Worm (Caenorhabditis elegans): ENCODE data around the gene srsx-12.

srsx-12 gene

ce11 chrV:4987097-4987496, 6.3 kb upstream of the srsx-12 start, which contains the start of gene ncx-8:
Gene ncx-8, minus strand, starts transcription at chrV:4987197.
- no peak for TF ChIP-seq lsy-2 (tag; optimal IDR thresholded peaks at IDR 0.05)
- TF ChIP-seq sem-2 (GFP tag; optimal IDR thresholded peaks at IDR 0.05): no peak
- TF ChIP-seq nhr-12 (tag; optimal IDR thresholded peaks at IDR 0.05): no peak
- TF ChIP-seq drap-1 (GFP tag; optimal IDR thresholded peaks at IDR 0.05): no peak
- no peak for TF ChIP-seq unc-39 (tag; optimal IDR thresholded peaks at IDR 0.05)
- TF ChIP-seq mep-1 (tag; optimal IDR thresholded peaks at IDR 0.05): no peak
- no peak for TF ChIP-seq nhr-76 (tag; optimal IDR thresholded peaks at IDR 0.05)
- TF ChIP-seq lin-13 (tag; optimal IDR thresholded peaks at IDR 0.05): no peak
- TF ChIP-seq elt-1 (tag; optimal IDR thresholded peaks at IDR 0.05; ENCODE audit: borderline replicate concordance, insufficient read depth): no peak
- TF ChIP-seq flh-1 (GFP tag; optimal IDR thresholded peaks at IDR 0.05): no peak
- TF ChIP-seq snpc-4 (tag; optimal IDR thresholded peaks at IDR 0.05): no peak
- TF ChIP-seq cnd-1 (tag; optimal IDR thresholded peaks at IDR 0.05): no peak
- TF ChIP-seq ceh-43 (GFP tag; optimal IDR thresholded peaks at IDR 0.05): no peak
- TF ChIP-seq zip-8 (tag; optimal IDR thresholded peaks at IDR 0.05): no peak
- no peak for TF ChIP-seq ceh-39 (tag; optimal IDR thresholded peaks at IDR 0.05)

ce11 chrV:4983091-4983490, 2.3 kb upstream of the srsx-12 start, which contains the start of gene srsx-13:
Gene srsx-13, minus strand, starts transcription at chrV:4983191.
- TF ChIP-seq zip-8 (tag; optimal IDR thresholded peaks at IDR 0.05) (no peak), lsy-2 (tag; optimal IDR thresholded peaks at IDR 0.05) (no peak), snpc-4 (tag; optimal IDR thresholded peaks at IDR 0.05) (no peak), unc-120 (tag; optimal IDR thresholded peaks at IDR 0.05; ENCODE audit: poor library complexity, severe bottlenecking) (no peak), flh-1 (GFP tag; optimal IDR thresholded peaks at IDR 0.05) (no peak), blmp-1 (tag; optimal IDR thresholded peaks at IDR 0.05) (no peak), sptf-1 (tag; optimal IDR thresholded peaks at IDR 0.05) (no peak), ceh-43 (GFP tag; optimal IDR thresholded peaks at IDR 0.05) (no peak), elt-1 (tag; optimal IDR thresholded peaks at IDR 0.05; ENCODE audit: borderline replicate concordance, insufficient read depth) (no peak), M03D4.4 (tag; optimal IDR thresholded peaks at IDR 0.05) (no peak), mab-5 (tag; optimal IDR thresholded peaks at IDR 0.05) (no peak), bed-3 (GFP tag; optimal IDR thresholded peaks at IDR 0.05) (no peak), lin-32 (GFP tag; optimal IDR thresholded peaks at IDR 0.05) (no peak)

- TF ChIP-seq elt-3 (tag; optimal IDR thresholded peaks at IDR 0.05): no peak
Measured at ce11 chrV:4980094-4980493, 679 bp downstream of the srsx-12 start.

ce11 chrV:4979060-4979459, 1.7 kb downstream of the srsx-12 start, which contains the start of gene srsx-11:
Gene srsx-11, minus strand, starts transcription at chrV:4979160.
- no peak for TF ChIP-seq unc-39 (tag; optimal IDR thresholded peaks at IDR 0.05)
- TF ChIP-seq ceh-43 (GFP tag; optimal IDR thresholded peaks at IDR 0.05): no peak
- TF ChIP-seq blmp-1 (tag; optimal IDR thresholded peaks at IDR 0.05): no peak
- TF ChIP-seq nhr-237 (tag; optimal IDR thresholded peaks at IDR 0.05): no peak
- no peak for TF ChIP-seq tbx-8 (GFP tag; optimal IDR thresholded peaks at IDR 0.05)
- TF ChIP-seq lin-32 (GFP tag; optimal IDR thresholded peaks at IDR 0.05): no peak
- no peak for TF ChIP-seq mls-2 (tag; optimal IDR thresholded peaks at IDR 0.05)
- TF ChIP-seq zip-8 (tag; optimal IDR thresholded peaks at IDR 0.05): no peak
- no peak for TF ChIP-seq nhr-76 (tag; optimal IDR thresholded peaks at IDR 0.05)
- TF ChIP-seq elt-1 (tag; optimal IDR thresholded peaks at IDR 0.05; ENCODE audit: borderline replicate concordance, insufficient read depth): no peak
- TF ChIP-seq unc-62 (GFP tag; optimal IDR thresholded peaks at IDR 0.05): no peak
- no peak for TF ChIP-seq lin-13 (tag; optimal IDR thresholded peaks at IDR 0.05)
- TF ChIP-seq mab-5 (tag; optimal IDR thresholded peaks at IDR 0.05): no peak
- no peak for TF ChIP-seq lsy-2 (tag; optimal IDR thresholded peaks at IDR 0.05)
- no peak for TF ChIP-seq sptf-1 (tag; optimal IDR thresholded peaks at IDR 0.05)
- no peak for TF ChIP-seq flh-1 (GFP tag; optimal IDR thresholded peaks at IDR 0.05)

ce11 chrV:4977539-4977938, 3.2 kb downstream of the srsx-12 start:
- TF ChIP-seq unc-39 (tag; optimal IDR thresholded peaks at IDR 0.05) (no peak), nhr-237 (tag; optimal IDR thresholded peaks at IDR 0.05) (no peak), drap-1 (GFP tag; optimal IDR thresholded peaks at IDR 0.05) (no peak), mab-5 (tag; optimal IDR thresholded peaks at IDR 0.05) (no peak), ham-2 (GFP tag; optimal IDR thresholded peaks at IDR 0.05) (no peak), lin-32 (GFP tag; optimal IDR thresholded peaks at IDR 0.05) (no peak), pha-4 (tag; optimal IDR thresholded peaks at IDR 0.05) (no peak), unc-62 (GFP tag; optimal IDR thresholded peaks at IDR 0.05) (no peak), mls-2 (tag; optimal IDR thresholded peaks at IDR 0.05) (no peak), sem-2 (GFP tag; optimal IDR thresholded peaks at IDR 0.05) (no peak), nhr-2 (tag; optimal IDR thresholded peaks at IDR 0.05) (no peak), ceh-83 (GFP tag; optimal IDR thresholded peaks at IDR 0.05) (no peak), lin-13 (tag; optimal IDR thresholded peaks at IDR 0.05) (no peak), mep-1 (tag; optimal IDR thresholded peaks at IDR 0.05) (no peak), lsy-2 (tag; optimal IDR thresholded peaks at IDR 0.05) (no peak), ztf-11 (tag; optimal IDR thresholded peaks at IDR 0.05) (no peak), blmp-1 (tag; optimal IDR thresholded peaks at IDR 0.05) (no peak), elt-3 (tag; optimal IDR thresholded peaks at IDR 0.05) (no peak), ceh-43 (GFP tag; optimal IDR thresholded peaks at IDR 0.05) (no peak)

Data from whole organism, mixed stage, embryonic.